Fruit fly (Drosophila melanogaster) whole organism: ENCODE measurements around the gene daed.

Experiments
- Dll ChIP-seq: fragments of >200 bp; optimal IDR thresholded peaks from 2 replicates; lab custom pipeline; 2017
- EcR ChIP-seq, 2 experiments: fragments of >200 bp; optimal IDR thresholded peaks; 2 replicates each; lab custom pipeline; 2017; ENCODE audit warnings: missing biosample characterization in 2 of 2, missing genetic modification characterization in 2 of 2, missing genetic modification reagents in 2 of 2
- pan ChIP-seq: fragments of >200 bp; optimal IDR thresholded peaks from 2 replicates; lab custom pipeline; 2017
- usp ChIP-seq: fragments of >200 bp; optimal IDR thresholded peaks from 2 replicates; lab custom pipeline; 2017; ENCODE audit warnings: missing biosample characterization, missing genetic modification characterization, mixed read lengths

DNA sequence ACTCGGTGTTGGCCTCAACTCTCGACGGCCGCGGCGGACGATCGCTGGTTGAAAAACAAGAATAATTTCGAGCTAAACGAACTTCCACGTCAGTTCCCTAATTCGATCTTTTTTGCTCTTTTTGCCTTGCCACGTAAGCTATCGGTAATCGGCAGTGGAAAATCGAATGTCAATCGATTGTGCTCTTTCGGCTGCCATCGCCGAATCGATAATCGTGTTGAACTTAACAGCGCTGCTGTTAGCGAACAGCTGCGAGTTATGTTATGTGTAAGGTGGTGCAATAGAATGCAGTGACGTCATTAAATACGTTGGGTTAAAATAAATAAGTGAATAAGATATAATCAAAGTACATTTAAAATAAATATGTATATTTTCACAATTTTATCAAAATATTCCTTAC lies 20.6 kb upstream of the daed start, which contains the start of gene Sec24CD:
- TF ChIP-seq EcR (GFP tag; optimal IDR thresholded peaks at IDR 0.05; lab: Kevin White, UChicago) (no peak), usp (no peak), Dll (lab: Kevin White, UChicago) (no peak), pan (lab: Kevin White, UChicago) (no peak)
